1 fruit fly cellular context compared by ENCODE assay signal in the genomic region with DNA sequence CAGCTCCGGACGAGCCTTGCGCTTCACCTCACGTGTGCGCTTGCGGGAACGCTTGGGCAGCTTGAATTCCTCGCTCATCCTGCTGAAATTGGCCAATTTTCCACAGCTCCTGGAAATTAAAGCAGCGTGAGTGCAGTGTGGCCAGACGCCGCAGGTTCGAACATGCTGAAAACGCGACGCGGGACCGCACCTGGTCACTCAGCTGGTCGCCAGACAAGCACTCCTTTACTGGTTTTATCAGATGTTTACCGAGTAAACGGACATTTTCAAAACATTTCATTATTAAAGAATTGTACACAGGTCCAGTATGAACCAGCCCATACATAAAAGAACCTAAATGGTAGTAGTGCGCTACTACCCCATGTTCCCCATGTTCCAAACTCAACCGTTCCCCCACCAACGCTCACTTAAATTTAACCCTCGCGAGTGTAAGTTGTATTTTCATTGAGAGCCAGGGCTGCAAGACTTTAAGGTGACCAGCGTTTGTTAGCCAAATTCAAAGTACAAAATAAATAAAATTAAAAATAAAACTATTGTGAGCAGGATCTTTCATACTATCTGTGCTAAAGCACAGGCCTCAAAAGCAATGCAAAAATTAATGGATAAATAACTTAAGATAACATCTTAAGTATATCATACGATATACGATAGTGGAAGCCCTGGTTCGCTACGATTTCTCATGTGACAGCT.
A peak's percentile ranks its signal among the peaks of the same experiment; 100 is the strongest.
TF ChIP-seq lines count a peak whose summit lies in the region.

Gene JMJD6 (minus strand): TSS at position 154 of the 690 bp plus-strand sequence.
Gene CG7071 (plus strand): TSS at position 403 of the 690 bp plus-strand sequence.
Gene Muted (plus strand): TSS at position 403 of the 690 bp plus-strand sequence.

TF ChIP-seq in whole organism, embryonic, 481 proteins besides CTCF, POLR2A, EP300 and RAD21 (continued from another document and continues in another):
- TF ChIP-seq CG32532 (GFP tag; IDR thresholded peaks at IDR 0.05; lab: Robert Waterston, UW) (peak; percentile 94), CG8388 (GFP tag; optimal IDR thresholded peaks at IDR 0.05; lab: Kevin White, UChicago) (peak; percentile 87), CG5245 (GFP tag; optimal IDR thresholded peaks at IDR 0.05; lab: Kevin White, UChicago) (peak; percentile 84), CG1792 (GFP tag; optimal IDR thresholded peaks at IDR 0.05; lab: Kevin White, UChicago) (peak; percentile 65), dysf (GFP tag; IDR thresholded peaks at IDR 0.05; lab: Robert Waterston, UW) (peak; percentile 90), CG31365 (tag; optimal IDR thresholded peaks at IDR 0.05; lab: Kevin White, UChicago) (peak; percentile 30), unpg (GFP tag; optimal IDR thresholded peaks at IDR 0.05; lab: Kevin White, UChicago) (peak; percentile 92), CG10543 (GFP tag; optimal IDR thresholded peaks at IDR 0.05; lab: Kevin White, UChicago) (peak; percentile 94), Camta (GFP tag; optimal IDR thresholded peaks at IDR 0.05; lab: Kevin White, UChicago) (peak; percentile 88), CG15011 (GFP tag; optimal IDR thresholded peaks at IDR 0.05; lab: Kevin White, UChicago) (peak; percentile 71), HLH54F (GFP tag; optimal IDR thresholded peaks at IDR 0.05; lab: Kevin White, UChicago) (peak; percentile 95), Sry-δ (GFP tag; optimal IDR thresholded peaks at IDR 0.05; lab: Kevin White, UChicago) (peak; percentile 71), sr (GFP tag; IDR thresholded peaks at IDR 0.05; lab: Robert Waterston, UW) (peak; percentile 55; the same call in 1 of the 3 replicates), CG4404 (GFP tag; IDR thresholded peaks at IDR 0.05; lab: Robert Waterston, UW) (peak; percentile 91), CG10431 (GFP tag; optimal IDR thresholded peaks at IDR 0.05; lab: Kevin White, UChicago) (peak; percentile 77), CG18599 (GFP tag; optimal IDR thresholded peaks at IDR 0.05; lab: Kevin White, UChicago) (peak; percentile 95), CG2116 (GFP tag; optimal IDR thresholded peaks at IDR 0.05; lab: Kevin White, UChicago) (peak; percentile 87), Optix (GFP tag; IDR thresholded peaks at IDR 0.05; lab: Robert Waterston, UW) (peak; percentile 88), D (optimal IDR thresholded peaks at IDR 0.05; lab: Kevin White, UChicago) (peak; percentile 23), D (GFP tag; optimal IDR thresholded peaks at IDR 0.05; lab: Kevin White, UChicago) (peak; percentile 70), CG33557 (GFP tag; optimal IDR thresholded peaks at IDR 0.05; lab: Kevin White, UChicago) (peak; percentile 89), B-H1 (GFP tag; IDR thresholded peaks at IDR 0.05; lab: Robert Waterston, UW) (peak; percentile 86), rib (GFP tag; IDR thresholded peaks at IDR 0.05; lab: Robert Waterston, UW) (peak; percentile 90; the same call in 1 of the 2 replicates), scrt (GFP tag; optimal IDR thresholded peaks at IDR 0.05; lab: Kevin White, UChicago) (peak; percentile 80), Ets65A (GFP tag; lab: Kevin White, UChicago) (peak; percentile 98), Fer2 (tag; optimal IDR thresholded peaks at IDR 0.05; lab: Kevin White, UChicago) (peak; percentile 92), CG16779 (GFP tag; IDR thresholded peaks at IDR 0.05; lab: Robert Waterston, UW) (peak; percentile 79), CG10321 (GFP tag; IDR thresholded peaks at IDR 0.05; lab: Robert Waterston, UW) (peak; percentile 40; the same call in 1 of the 2 replicates), BtbVII (GFP tag; optimal IDR thresholded peaks at IDR 0.05; lab: Kevin White, UChicago) (peak; percentile 85), Tbp (GFP tag; optimal IDR thresholded peaks at IDR 0.05; lab: Kevin White, UChicago) (peak; percentile 42), CG2202 (tag; optimal IDR thresholded peaks at IDR 0.05; lab: Kevin White, UChicago) (peak; percentile 84), NC2α (GFP tag; optimal IDR thresholded peaks at IDR 0.05; lab: Kevin White, UChicago) (peak; percentile 32), Rx (GFP tag; IDR thresholded peaks at IDR 0.05; lab: Robert Waterston, UW) (peak; percentile 90), ftz-f1 (GFP tag; optimal IDR thresholded peaks at IDR 0.05; lab: Kevin White, UChicago) (peak; percentile 74), CG4360 (GFP tag; IDR thresholded peaks at IDR 0.05; lab: Robert Waterston, UW) (peak; percentile 55; the same call in 1 of the 2 replicates), disco-r (GFP tag; optimal IDR thresholded peaks at IDR 0.05; lab: Kevin White, UChicago) (peak; percentile 76), CG31388 (GFP tag; optimal IDR thresholded peaks at IDR 0.05; lab: Kevin White, UChicago) (peak; percentile 75), crc (GFP tag; optimal IDR thresholded peaks at IDR 0.05; lab: Kevin White, UChicago) (peak; percentile 77), Adf1 (GFP tag; IDR thresholded peaks at IDR 0.05; lab: Robert Waterston, UW) (peak; percentile 69), Gsc (GFP tag; IDR thresholded peaks at IDR 0.05; lab: Robert Waterston, UW) (peak; percentile 79), CG8089 (GFP tag; optimal IDR thresholded peaks at IDR 0.05; lab: Kevin White, UChicago) (peak; percentile 83), sna (GFP tag; IDR thresholded peaks at IDR 0.05; lab: Robert Waterston, UW; ENCODE audit: partially characterized antibody) (peak; percentile 91), CG10565 (GFP tag; optimal IDR thresholded peaks at IDR 0.05; lab: Kevin White, UChicago) (peak; percentile 55), CG7928 (GFP tag; optimal IDR thresholded peaks at IDR 0.05; lab: Kevin White, UChicago) (peak; percentile 99), z (GFP tag; IDR thresholded peaks at IDR 0.05; lab: Robert Waterston, UW) (peak; percentile 47; the same call in 2 of the 3 replicates), PHDP (tag; optimal IDR thresholded peaks at IDR 0.05; lab: Kevin White, UChicago) (peak; percentile 92), pros (GFP tag; optimal IDR thresholded peaks at IDR 0.05; lab: Kevin White, UChicago) (peak; percentile 25), slbo (GFP tag; IDR thresholded peaks at IDR 0.05; lab: Robert Waterston, UW) (peak; percentile 97), CG11695 (GFP tag; IDR thresholded peaks at IDR 0.05; lab: Robert Waterston, UW) (peak; percentile 87), CG2199 (GFP tag; IDR thresholded peaks at IDR 0.05; lab: Robert Waterston, UW) (0 out of 3 replicates have a peak, but pooled peaks have one; percentile 62), Usf (GFP tag; optimal IDR thresholded peaks at IDR 0.05; lab: Kevin White, UChicago) (peak; percentile 85), ems (GFP tag; optimal IDR thresholded peaks at IDR 0.05; lab: Kevin White, UChicago) (peak; percentile 89), emc (GFP tag; optimal IDR thresholded peaks at IDR 0.05; lab: Kevin White, UChicago) (peak; percentile 64), CG5180 (GFP tag; optimal IDR thresholded peaks at IDR 0.05; lab: Kevin White, UChicago) (peak; percentile 66), Deaf1 (tag; optimal IDR thresholded peaks at IDR 0.05; lab: Kevin White, UChicago) (peak; percentile 55), CG18011 (GFP tag; optimal IDR thresholded peaks at IDR 0.05; lab: Kevin White, UChicago) (peak; percentile 85), Kr (GFP tag; optimal IDR thresholded peaks at IDR 0.05; lab: Kevin White, UChicago) (no peak), croc (GFP tag; conservative IDR thresholded peaks at IDR 0.05; lab: Robert Waterston, UW) (peak; percentile 86), twi (tag; optimal IDR thresholded peaks at IDR 0.05; lab: Kevin White, UChicago) (peak; percentile 77), cwo (GFP tag; optimal IDR thresholded peaks at IDR 0.05; lab: Kevin White, UChicago) (peak; percentile 77), CG9932 (GFP tag; IDR thresholded peaks at IDR 0.05; lab: Robert Waterston, UW) (peak; percentile 98), C15 (GFP tag; IDR thresholded peaks at IDR 0.05; lab: Robert Waterston, UW) (peak; percentile 74), cas (GFP tag; IDR thresholded peaks at IDR 0.05; lab: Robert Waterston, UW) (peak; percentile 87), sqz (GFP tag; optimal IDR thresholded peaks at IDR 0.05; lab: Kevin White, UChicago) (peak; percentile 77), CG10979 (tag; optimal IDR thresholded peaks at IDR 0.05; lab: Kevin White, UChicago) (peak; percentile 84), Myb (GFP tag; optimal IDR thresholded peaks at IDR 0.05; lab: Kevin White, UChicago) (peak; percentile 71), H2.0 (GFP tag; IDR thresholded peaks at IDR 0.05; lab: Robert Waterston, UW) (peak; percentile 85), Hr39 (optimal IDR thresholded peaks at IDR 0.05; lab: Kevin White, UChicago) (no peak), ro (GFP tag; IDR thresholded peaks at IDR 0.05; lab: Robert Waterston, UW) (peak; percentile 81), CG18619 (GFP tag; optimal IDR thresholded peaks at IDR 0.05; lab: Kevin White, UChicago) (peak; percentile 83), grn (GFP tag; optimal IDR thresholded peaks at IDR 0.05; lab: Kevin White, UChicago) (peak; percentile 98), seq (GFP tag; IDR thresholded peaks at IDR 0.05; lab: Robert Waterston, UW) (peak; percentile 93), Taf1 (GFP tag; IDR thresholded peaks at IDR 0.05; lab: Robert Waterston, UW) (peak; percentile 76), fd3F (GFP tag; optimal IDR thresholded peaks at IDR 0.05; lab: Kevin White, UChicago) (peak; percentile 90), gt (GFP tag; IDR thresholded peaks at IDR 0.05; lab: Robert Waterston, UW) (peak; percentile 73), Ssrp (tag; optimal IDR thresholded peaks at IDR 0.05; lab: Kevin White, UChicago) (peak; percentile 88), CG6254 (GFP tag; optimal IDR thresholded peaks at IDR 0.05; lab: Kevin White, UChicago) (peak; percentile 62), corto (GFP tag; optimal IDR thresholded peaks at IDR 0.05; lab: Kevin White, UChicago) (peak; percentile 76), CG7372 (GFP tag; IDR thresholded peaks at IDR 0.05; lab: Robert Waterston, UW) (peak; percentile 95), CG6654 (GFP tag; optimal IDR thresholded peaks at IDR 0.05; lab: Kevin White, UChicago) (peak; percentile 64), psq (GFP tag; optimal IDR thresholded peaks at IDR 0.05; lab: Kevin White, UChicago) (peak; percentile 81), CG10274 (GFP tag; optimal IDR thresholded peaks at IDR 0.05; lab: Kevin White, UChicago) (peak; percentile 55), crol (GFP tag; IDR thresholded peaks at IDR 0.05; lab: Robert Waterston, UW) (no peak), CkIIα-i1 (GFP tag; IDR thresholded peaks at IDR 0.05; lab: Robert Waterston, UW) (no peak), CG13123 (GFP tag; optimal IDR thresholded peaks at IDR 0.05; lab: Kevin White, UChicago) (peak; percentile 89), Dp (GFP tag; optimal IDR thresholded peaks at IDR 0.05; lab: Kevin White, UChicago) (peak; percentile 52), Stat92E (GFP tag; optimal IDR thresholded peaks at IDR 0.05; lab: Kevin White, UChicago) (peak in 1 of 3 experiments; percentile 22), mirr (GFP tag; optimal IDR thresholded peaks at IDR 0.05; lab: Kevin White, UChicago) (peak; percentile 75), Nf-YB (GFP tag; optimal IDR thresholded peaks at IDR 0.05; lab: Kevin White, UChicago) (peak; percentile 77), CG4328 (GFP tag; optimal IDR thresholded peaks at IDR 0.05; lab: Kevin White, UChicago) (peak; percentile 93), tx (GFP tag; optimal IDR thresholded peaks at IDR 0.05; lab: Kevin White, UChicago) (peak; percentile 91), fd64A (GFP tag; optimal IDR thresholded peaks at IDR 0.05; lab: Kevin White, UChicago) (peak; percentile 26), MBD-R2 (GFP tag; IDR thresholded peaks at IDR 0.05; lab: Robert Waterston, UW) (peak; percentile 83), CG3838 (GFP tag; optimal IDR thresholded peaks at IDR 0.05; lab: Kevin White, UChicago) (peak; percentile 86), ap (GFP tag; IDR thresholded peaks at IDR 0.05; lab: Robert Waterston, UW) (peak; percentile 87), lmd (GFP tag; IDR thresholded peaks at IDR 0.05; lab: Robert Waterston, UW) (peak; percentile 91), CG9215 (GFP tag; IDR thresholded peaks at IDR 0.05; lab: Robert Waterston, UW) (peak; percentile 92), NfI (GFP tag; optimal IDR thresholded peaks at IDR 0.05; lab: Kevin White, UChicago) (peak; percentile 95), Mad (GFP tag; optimal IDR thresholded peaks at IDR 0.05; lab: Kevin White, UChicago) (peak; percentile 83), CG12391 (tag; optimal IDR thresholded peaks at IDR 0.05; lab: Kevin White, UChicago) (peak; percentile 97), CG9817 (tag; optimal IDR thresholded peaks at IDR 0.05; lab: Kevin White, UChicago) (peak; percentile 95), sug (tag; optimal IDR thresholded peaks at IDR 0.05; lab: Kevin White, UChicago) (peak; percentile 88), NFAT (GFP tag; IDR thresholded peaks at IDR 0.05; lab: Robert Waterston, UW) (peak; percentile 89), CG8944 (GFP tag; optimal IDR thresholded peaks at IDR 0.05; lab: Kevin White, UChicago) (peak; percentile 85), CG4617 (GFP tag; optimal IDR thresholded peaks at IDR 0.05; lab: Kevin White, UChicago; ENCODE audit: borderline replicate concordance) (peak; percentile 80), Asciz (GFP tag; optimal IDR thresholded peaks at IDR 0.05; lab: Kevin White, UChicago) (peak; percentile 77), danr (GFP tag; IDR thresholded peaks at IDR 0.05; lab: Robert Waterston, UW) (peak; percentile 84), kay (GFP tag; optimal IDR thresholded peaks at IDR 0.05; lab: Kevin White, UChicago) (peak; percentile 75), bbx (GFP tag; IDR thresholded peaks at IDR 0.05; lab: Robert Waterston, UW; ENCODE audit: partially characterized antibody) (peak; percentile 63; the same call in 1 of the 2 replicates), CG8924 (tag; optimal IDR thresholded peaks at IDR 0.05; lab: Kevin White, UChicago) (peak; percentile 82), Dfd (GFP tag; optimal IDR thresholded peaks at IDR 0.05; lab: Kevin White, UChicago) (no peak), CG14710 (tag; optimal IDR thresholded peaks at IDR 0.05; lab: Kevin White, UChicago) (peak; percentile 94), gcm (GFP tag; optimal IDR thresholded peaks at IDR 0.05; lab: Kevin White, UChicago) (peak; percentile 88), Jarid2 (GFP tag; optimal IDR thresholded peaks at IDR 0.05; lab: Kevin White, UChicago) (peak; percentile 41), CG7745 (tag; optimal IDR thresholded peaks at IDR 0.05; lab: Kevin White, UChicago) (peak; percentile 13), HLHmδ (GFP tag; optimal IDR thresholded peaks at IDR 0.05; lab: Kevin White, UChicago) (no peak), CG12104 (GFP tag; optimal IDR thresholded peaks at IDR 0.05; lab: Kevin White, UChicago) (peak; percentile 91), Trl (optimal IDR thresholded peaks at IDR 0.05; lab: Kevin White, UChicago) (peak in 1 of 2 experiments; percentile 20), Trl (GFP tag; optimal IDR thresholded peaks at IDR 0.05; lab: Kevin White, UChicago) (peak; percentile 90), otp (GFP tag; IDR thresholded peaks at IDR 0.05; lab: Robert Waterston, UW) (peak; percentile 85; the same call in 2 of the 3 replicates)
